Worm (Caenorhabditis elegans): ENCODE measurements around the gene sws-1.

sws-1 gene

ce11 chrV:18934539-18934938, 46.7 kb downstream of the sws-1 start:
- TF ChIP-seq drap-1 (GFP tag; optimal IDR thresholded peaks at IDR 0.05) = no peak
- TF ChIP-seq M03D4.4 (tag; optimal IDR thresholded peaks at IDR 0.05) = no peak
- no peak for TF ChIP-seq hlh-1 (tag; optimal IDR thresholded peaks at IDR 0.05)
- TF ChIP-seq sem-2 (GFP tag; optimal IDR thresholded peaks at IDR 0.05) = no peak
- TF ChIP-seq zip-8 (tag; optimal IDR thresholded peaks at IDR 0.05) = no peak
- no peak for TF ChIP-seq pha-4 (tag; optimal IDR thresholded peaks at IDR 0.05)
- no peak for TF ChIP-seq ham-2 (GFP tag; optimal IDR thresholded peaks at IDR 0.05)
- TF ChIP-seq mep-1 (tag; optimal IDR thresholded peaks at IDR 0.05) = no peak
- TF ChIP-seq mab-5 (tag; optimal IDR thresholded peaks at IDR 0.05) = no peak
- no peak for TF ChIP-seq lsy-2 (tag; optimal IDR thresholded peaks at IDR 0.05)
- TF ChIP-seq ces-1 (GFP tag; optimal IDR thresholded peaks at IDR 0.05) = no peak
- no peak for TF ChIP-seq nhr-237 (tag; optimal IDR thresholded peaks at IDR 0.05)
- no peak for TF ChIP-seq bed-3 (GFP tag; optimal IDR thresholded peaks at IDR 0.05)
- TF ChIP-seq sptf-1 (tag; optimal IDR thresholded peaks at IDR 0.05) = no peak
- no peak for TF ChIP-seq flh-1 (GFP tag; optimal IDR thresholded peaks at IDR 0.05)

- no peak for TF ChIP-seq M03D4.4 (tag; optimal IDR thresholded peaks at IDR 0.05)
- TF ChIP-seq flh-1 (GFP tag; optimal IDR thresholded peaks at IDR 0.05) = no peak
- TF ChIP-seq snpc-4 (tag; optimal IDR thresholded peaks at IDR 0.05) = no peak
- no peak for TF ChIP-seq unc-120 (tag; optimal IDR thresholded peaks at IDR 0.05; ENCODE audit: poor library complexity, severe bottlenecking)
- TF ChIP-seq hlh-1 (tag; optimal IDR thresholded peaks at IDR 0.05) = no peak
- TF ChIP-seq sptf-1 (tag; optimal IDR thresholded peaks at IDR 0.05) = no peak
- TF ChIP-seq ham-2 (GFP tag; optimal IDR thresholded peaks at IDR 0.05) = no peak
- TF ChIP-seq nhr-2 (tag; optimal IDR thresholded peaks at IDR 0.05) = no peak
- no peak for TF ChIP-seq zip-8 (tag; optimal IDR thresholded peaks at IDR 0.05)
- TF ChIP-seq lin-32 (GFP tag; optimal IDR thresholded peaks at IDR 0.05) = no peak
These were observed 50.0 kb downstream of the sws-1 start, which contains the start of gene ptr-22 for ce11 chrV:18931279-18931678. ptr-22 (minus strand) TSS chrV:18931379.

DNA sequence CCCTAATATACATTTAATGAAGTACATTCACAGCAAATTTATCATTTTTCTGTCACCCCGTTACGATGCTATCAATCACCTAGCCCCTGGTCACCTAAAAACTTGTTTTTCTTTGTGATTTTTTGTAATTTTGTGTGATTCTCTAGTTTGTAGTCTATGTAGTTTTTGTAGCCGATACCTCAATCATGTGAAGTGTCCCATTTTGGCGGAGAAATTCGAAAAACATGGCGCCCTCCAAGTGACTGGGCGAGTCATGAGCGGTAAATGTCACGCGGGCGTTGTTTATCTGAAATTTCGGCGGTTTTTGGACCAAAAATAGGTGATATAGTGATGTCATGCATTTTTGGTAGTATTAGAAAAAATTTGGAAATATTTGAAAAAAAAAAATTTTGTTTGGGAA, 50.5 kb downstream of the sws-1 start:
- TF ChIP-seq unc-120 (tag; optimal IDR thresholded peaks at IDR 0.05; ENCODE audit: poor library complexity, severe bottlenecking) = no peak
